Fruit fly (Drosophila melanogaster) whole organism, prepupa: ENCODE results near the gene CG15717.
A peak's percentile ranks its signal among the peaks of the same experiment; 100 is the strongest.

Source experiments
- Blimp-1 ChIP-seq: fragments of 200-800 bp; sonication (Bioruptor generic); optimal IDR thresholded peaks from 3 replicates; lab custom pipeline; 2017; ENCODE audit warnings: missing biosample characterization, missing genetic modification characterization, mild to moderate bottlenecking, moderate library complexity, missing genetic modification reagents
- CG10631 ChIP-seq: fragments of 200-800 bp; sonication (Bioruptor generic); optimal IDR thresholded peaks from 2 replicates; lab custom pipeline; 2016; ENCODE audit warnings: missing biosample characterization, missing genetic modification characterization
- CG10669 ChIP-seq: fragments of 200-800 bp; sonication (Bioruptor generic); optimal IDR thresholded peaks from 3 replicates; lab custom pipeline; 2018; ENCODE audit warnings: missing biosample characterization, mild to moderate bottlenecking, missing genetic modification characterization, moderate library complexity
- CG11294 ChIP-seq: fragments of 200-800 bp; sonication (Bioruptor generic); IDR thresholded peaks from 2 replicates; pipeline ENCODE4 v1.3.6; 2022; ENCODE audit warnings: missing biosample characterization, missing genetic modification characterization
- CG11762 ChIP-seq: fragments of 200-800 bp; sonication (Bioruptor generic); optimal IDR thresholded peaks from 3 replicates; lab custom pipeline; 2016; ENCODE audit warnings: missing biosample characterization, missing genetic modification characterization; ENCODE audit not compliant: insufficient read depth
- CG11902 ChIP-seq: fragments of 200-800 bp; sonication (Bioruptor generic); optimal IDR thresholded peaks from 3 replicates; lab custom pipeline; 2016; ENCODE audit warnings: missing biosample characterization, missing genetic modification characterization
- CG1621 ChIP-seq: fragments of 200-800 bp; sonication (Bioruptor generic); optimal IDR thresholded peaks from 3 replicates; lab custom pipeline; 2018; ENCODE audit warnings: missing biosample characterization, mild to moderate bottlenecking, missing genetic modification characterization
- CG3032 ChIP-seq: fragments of 200-800 bp; optimal IDR thresholded peaks from 2 replicates; lab custom pipeline; 2019; ENCODE audit warnings: missing biosample characterization, mild to moderate bottlenecking, missing genetic modification characterization, moderate library complexity
- CG32006 ChIP-seq: fragments of 200-800 bp; sonication (Bioruptor generic); optimal IDR thresholded peaks from 3 replicates; lab custom pipeline; 2017; ENCODE audit warnings: missing biosample characterization, mild to moderate bottlenecking, missing genetic modification characterization
- CG34406 ChIP-seq: fragments of 200-800 bp; sonication (Bioruptor generic); optimal IDR thresholded peaks from 3 replicates; lab custom pipeline; 2016; ENCODE audit warnings: missing biosample characterization, missing genetic modification characterization
- CG3919 ChIP-seq: fragments of 200-800 bp; sonication (Bioruptor generic); optimal IDR thresholded peaks from 3 replicates; lab custom pipeline; 2016; ENCODE audit warnings: missing biosample characterization, missing genetic modification characterization
- CG4318 ChIP-seq: fragments of 200-800 bp; sonication (Bioruptor generic); optimal IDR thresholded peaks from 3 replicates; lab custom pipeline; 2017; ENCODE audit warnings: missing biosample characterization, mild to moderate bottlenecking, missing genetic modification characterization
- CG6163 ChIP-seq: fragments of 200-800 bp; sonication (Bioruptor generic); IDR thresholded peaks from 3 replicates; pipeline ENCODE4 v1.3.6; 2022; ENCODE audit warnings: missing biosample characterization, missing genetic modification characterization
- CG6276 ChIP-seq: fragments of 200-800 bp; sonication (Bioruptor generic); optimal IDR thresholded peaks from 2 replicates; lab custom pipeline; 2017; ENCODE audit warnings: missing biosample characterization, mild to moderate bottlenecking, missing genetic modification characterization
- CG6792 ChIP-seq: fragments of 200-800 bp; sonication (Bioruptor generic); optimal IDR thresholded peaks from 3 replicates; lab custom pipeline; 2016; ENCODE audit warnings: missing biosample characterization, missing genetic modification characterization
- CG6808 ChIP-seq: fragments of 200-800 bp; sonication (Bioruptor generic); optimal IDR thresholded peaks from 3 replicates; lab custom pipeline; 2017; ENCODE audit warnings: missing biosample characterization, missing genetic modification characterization, mild to moderate bottlenecking, moderate library complexity, missing genetic modification reagents
- CG6854 ChIP-seq: fragments of 200-800 bp; sonication (Bioruptor generic); optimal IDR thresholded peaks from 2 replicates; lab custom pipeline; 2017; ENCODE audit warnings: missing biosample characterization, mild to moderate bottlenecking, missing genetic modification characterization
- CG8632 ChIP-seq: fragments of 200-800 bp; sonication (Bioruptor generic); optimal IDR thresholded peaks from 3 replicates; lab custom pipeline; 2016; ENCODE audit warnings: missing biosample characterization, missing genetic modification characterization
- CG9139 ChIP-seq: fragments of 200-800 bp; sonication (Bioruptor generic); optimal IDR thresholded peaks from 3 replicates; lab custom pipeline; 2017; ENCODE audit warnings: missing biosample characterization, mild to moderate bottlenecking, missing genetic modification characterization
- Eip75B ChIP-seq: fragments of 200-800 bp; sonication (Bioruptor generic); optimal IDR thresholded peaks from 3 replicates; lab custom pipeline; 2016; ENCODE audit warnings: missing biosample characterization, missing genetic modification characterization
- Eip78C ChIP-seq: fragments of 200-800 bp; sonication (Bioruptor generic); peaks from one replicate; lab custom pipeline; 2016; ENCODE audit warnings: missing biosample characterization, missing genetic modification characterization
- Eip93F ChIP-seq: fragments of 200-800 bp; sonication (Bioruptor generic); optimal IDR thresholded peaks from 2 replicates; lab custom pipeline; 2016; ENCODE audit warnings: missing biosample characterization, mild to moderate bottlenecking, missing genetic modification characterization
- Ets96B ChIP-seq: fragments of 200-800 bp; optimal IDR thresholded peaks from 2 replicates; lab custom pipeline; 2019; ENCODE audit warnings: missing biosample characterization, mild to moderate bottlenecking, missing genetic modification characterization, moderate library complexity
- Gug ChIP-seq: fragments of 200-800 bp; sonication (Bioruptor generic); IDR thresholded peaks from 2 replicates; pipeline ENCODE4 v1.3.6; 2022; ENCODE audit warnings: missing biosample characterization, missing genetic modification characterization
- Hr38 ChIP-seq: sonication (Bioruptor generic); optimal IDR thresholded peaks from 2 replicates; lab custom pipeline; 2016; ENCODE audit warnings: missing biosample characterization, missing genetic modification characterization
- Hr39 ChIP-seq: fragments of 200-800 bp; sonication (Bioruptor generic); optimal IDR thresholded peaks from 2 replicates; lab custom pipeline; 2016; ENCODE audit warnings: missing biosample characterization, missing genetic modification characterization
- Hr4 ChIP-seq: fragments of 200-800 bp; sonication (Bioruptor generic); optimal IDR thresholded peaks from 3 replicates; lab custom pipeline; 2016; ENCODE audit warnings: missing biosample characterization, missing genetic modification characterization
- Lpt ChIP-seq: fragments of 200-800 bp; sonication (Bioruptor generic); optimal IDR thresholded peaks from 3 replicates; lab custom pipeline; 2016; ENCODE audit warnings: missing biosample characterization, missing genetic modification characterization
- OdsH ChIP-seq: fragments of 200-800 bp; sonication (Bioruptor generic); optimal IDR thresholded peaks from 3 replicates; lab custom pipeline; 2016; ENCODE audit warnings: missing biosample characterization, missing genetic modification characterization
- acj6 ChIP-seq: fragments of 200-800 bp; sonication (Bioruptor generic); optimal IDR thresholded peaks from 3 replicates; lab custom pipeline; 2016; ENCODE audit warnings: missing biosample characterization, missing genetic modification characterization
- cyc ChIP-seq: fragments of 200-800 bp; sonication (Bioruptor generic); optimal IDR thresholded peaks from 3 replicates; lab custom pipeline; 2016; ENCODE audit warnings: missing biosample characterization, missing genetic modification characterization
- eg ChIP-seq: fragments of 200-800 bp; sonication (Bioruptor generic); IDR thresholded peaks from 3 replicates; pipeline ENCODE4 v1.3.6; 2022; ENCODE audit warnings: missing biosample characterization, missing genetic modification characterization
- lz ChIP-seq: fragments of 200-800 bp; sonication (Bioruptor generic); optimal IDR thresholded peaks from 3 replicates; lab custom pipeline; 2016; ENCODE audit warnings: missing biosample characterization, missing genetic modification characterization
- salr ChIP-seq, 2 experiments: fragments of 200-800 bp; sonication (Bioruptor generic); optimal IDR thresholded peaks; 3 replicates each; lab custom pipeline; 2016 to 2018; ENCODE audit warnings: missing biosample characterization in 2 of 2, missing genetic modification characterization in 2 of 2, mild to moderate bottlenecking in 1 of 2
- spab ChIP-seq: fragments of 200-800 bp; sonication (Bioruptor generic); optimal IDR thresholded peaks from 2 replicates; lab custom pipeline; 2017; ENCODE audit warnings: missing biosample characterization, mild to moderate bottlenecking, missing genetic modification characterization, missing genetic modification reagents
- ss ChIP-seq, 2 experiments: fragments of 200-800 bp; sonication (Bioruptor generic); optimal IDR thresholded peaks; 2 replicates in 1 of 2; 3 replicates in 1 of 2; lab custom pipeline; 2017 to 2018; ENCODE audit warnings: mild to moderate bottlenecking in 2 of 2, missing biosample characterization in 2 of 2, missing genetic modification characterization in 2 of 2, moderate library complexity in 1 of 2
- topi ChIP-seq: fragments of 200-800 bp; sonication (Bioruptor generic); optimal IDR thresholded peaks from 3 replicates; lab custom pipeline; 2016; ENCODE audit warnings: missing biosample characterization, missing genetic modification characterization
- vri ChIP-seq: fragments of 200-800 bp; sonication (Bioruptor generic); optimal IDR thresholded peaks from 3 replicates; lab custom pipeline; 2016; ENCODE audit warnings: missing biosample characterization, mild to moderate bottlenecking, missing genetic modification characterization

Gene CG15717

dm6 chrX:13143100-13143499 is 14.3 kb downstream of the CG15717 start (continued):
- TF ChIP-seq CG11294 (GFP tag; lab: Robert Waterston, UW), result peak; percentile 49; the same call in 1 of the 2 replicates
- peak; percentile 57 for TF ChIP-seq topi (GFP tag; lab: Kevin White, UChicago)
- peak; percentile 82 for TF ChIP-seq CG3919 (GFP tag; lab: Kevin White, UChicago)
- TF ChIP-seq CG10631 (GFP tag; lab: Kevin White, UChicago), result peak; percentile 73
- peak; percentile 76 for TF ChIP-seq Gug (GFP tag; lab: Robert Waterston, UW)
- peak; percentile 71 for TF ChIP-seq Eip75B (GFP tag; lab: Kevin White, UChicago)
- TF ChIP-seq acj6, result peak; percentile 76
- peak; percentile 86 for TF ChIP-seq Hr4
- peak; percentile 7 for TF ChIP-seq CG6854 (GFP tag; lab: Kevin White, UChicago)
- TF ChIP-seq lz, result peak; percentile 55
- peak; percentile 17 for TF ChIP-seq vri (GFP tag; lab: Kevin White, UChicago)
- peak; percentile 82 for TF ChIP-seq OdsH
- peak; percentile 75 for TF ChIP-seq CG3032 (tag; lab: Kevin White, UChicago)
- TF ChIP-seq CG4318 (GFP tag; lab: Kevin White, UChicago), result peak; percentile 91
- peak; percentile 63 for TF ChIP-seq CG6792 (GFP tag; lab: Kevin White, UChicago)
- peak; percentile 73 for TF ChIP-seq CG34406 (GFP tag; lab: Kevin White, UChicago)
- TF ChIP-seq CG11902 (GFP tag; lab: Kevin White, UChicago), result peak; percentile 26
- TF ChIP-seq eg, result peak; percentile 91
- TF ChIP-seq CG11762 (GFP tag; lab: Kevin White, UChicago), result peak; percentile 73
- peak; percentile 91 for TF ChIP-seq CG6163 (GFP tag; lab: Robert Waterston, UW)
- TF ChIP-seq spab (GFP tag; lab: Kevin White, UChicago), result peak; percentile 59
- TF ChIP-seq salr (GFP tag; optimal IDR thresholded peaks at IDR 0.05; lab: Kevin White, UChicago), result peak; percentile 37 to 61
- TF ChIP-seq Eip93F (GFP tag; lab: Kevin White, UChicago), result no peak
- peak; percentile 61 for TF ChIP-seq CG1621
- peak; percentile 37 for TF ChIP-seq cyc (GFP tag; lab: Kevin White, UChicago)
- peak; percentile 89 for TF ChIP-seq CG32006
- peak; percentile 46 for TF ChIP-seq Hr39
- peak; percentile 46 for TF ChIP-seq Ets96B
- peak; percentile 72 for TF ChIP-seq CG10669

dm6 chrX:13145858-13146257 is 17.1 kb downstream of the CG15717 start:
- TF ChIP-seq CG6792 (GFP tag; lab: Kevin White, UChicago) (no peak), CG6163 (GFP tag; lab: Robert Waterston, UW) (no peak), Eip78C (GFP tag; lab: Kevin White, UChicago) (no peak), CG8632 (no peak), Lpt (GFP tag; lab: Kevin White, UChicago) (no peak), cyc (GFP tag; lab: Kevin White, UChicago) (no peak), Blimp-1 (GFP tag; lab: Kevin White, UChicago) (peak; percentile 74), CG11902 (GFP tag; lab: Kevin White, UChicago) (no peak)

dm6 chrX:13149083-13149482 is 20.3 kb downstream of the CG15717 start:
- peak; percentile 62 for TF ChIP-seq eg
- no peak for TF ChIP-seq CG6808
- TF ChIP-seq CG6276 (GFP tag; lab: Kevin White, UChicago), result peak; percentile 38
- peak in 1 of 2 experiments; percentile 56 for TF ChIP-seq ss (GFP tag; optimal IDR thresholded peaks at IDR 0.05; lab: Kevin White, UChicago)
- no peak for TF ChIP-seq Hr38 (GFP tag; lab: Kevin White, UChicago)
- TF ChIP-seq OdsH, result no peak
- TF ChIP-seq Blimp-1 (GFP tag; lab: Kevin White, UChicago), result no peak
- peak; percentile 19 for TF ChIP-seq Lpt (GFP tag; lab: Kevin White, UChicago)
- TF ChIP-seq CG9139, result no peak
